Fruit fly (Drosophila melanogaster): Measurements from ENCODE around the gene CG3817.

CG3817 gene

dm6 chr3R:14893791-14894782, 4.5 kb upstream of the CG3817 start, which contains the start of gene Dph2 (continued):
- TF ChIP-seq Dad (GFP tag; optimal IDR thresholded peaks at IDR 0.05) (peak; percentile 19), unc-4 (GFP tag; IDR thresholded peaks at IDR 0.05; ENCODE audit: partially characterized antibody) (no peak), CG11093 (GFP tag; IDR thresholded peaks at IDR 0.05) (peak; percentile 59; the same call in 1 of the 3 replicates), BEAF-32 (GFP tag; optimal IDR thresholded peaks at IDR 0.05) (peak; percentile 48), CG8089 (GFP tag; optimal IDR thresholded peaks at IDR 0.05) (no peak), Eip74EF (GFP tag; optimal IDR thresholded peaks at IDR 0.05) (peak in 1 of 2 experiments; percentile 60), D19A (tag; optimal IDR thresholded peaks at IDR 0.05) (peak; percentile 99), corto (GFP tag; optimal IDR thresholded peaks at IDR 0.05) (no peak), sens (GFP tag) (peak; percentile 89), B-H1 (GFP tag; IDR thresholded peaks at IDR 0.05) (peak; percentile 67), chn (GFP tag; optimal IDR thresholded peaks at IDR 0.05) (peak; percentile 9), Hr51 (GFP tag; optimal IDR thresholded peaks at IDR 0.05) (peak in 1 of 2 experiments; percentile 87), CG6813 (GFP tag; optimal IDR thresholded peaks at IDR 0.05) (no peak), Lhr (GFP tag; optimal IDR thresholded peaks at IDR 0.05) (peak; percentile 74), CG6689 (GFP tag; IDR thresholded peaks at IDR 0.05) (peak; percentile 75), CG15601 (tag; optimal IDR thresholded peaks at IDR 0.05) (peak; percentile 63), gcm (GFP tag; optimal IDR thresholded peaks at IDR 0.05) (peak; percentile 83), CG14441 (GFP tag; IDR thresholded peaks at IDR 0.05) (peak; percentile 77), CG4854 (GFP tag; optimal IDR thresholded peaks at IDR 0.05) (peak; percentile 11), Rx (GFP tag; IDR thresholded peaks at IDR 0.05) (peak; percentile 45; the same call in 1 of the 2 replicates), crc (GFP tag; optimal IDR thresholded peaks at IDR 0.05) (no peak), CG8765 (GFP tag; IDR thresholded peaks at IDR 0.05) (no peak), CG11723 (GFP tag; optimal IDR thresholded peaks at IDR 0.05) (peak; percentile 11), toy (GFP tag; IDR thresholded peaks at IDR 0.05) (peak; percentile 47; the same call in 1 of the 2 replicates), CG34376 (GFP tag; optimal IDR thresholded peaks at IDR 0.05) (peak; percentile 17), dati (GFP tag; IDR thresholded peaks at IDR 0.05) (no peak), CG1602 (GFP tag; optimal IDR thresholded peaks at IDR 0.05) (peak; percentile 60), CG3163 (GFP tag; optimal IDR thresholded peaks at IDR 0.05) (no peak), nerfin-2 (GFP tag; IDR thresholded peaks at IDR 0.05; ENCODE audit: partially characterized antibody) (no peak), gem (tag; optimal IDR thresholded peaks at IDR 0.05) (peak; percentile 92), Sry-δ (GFP tag; optimal IDR thresholded peaks at IDR 0.05) (peak; percentile 59), CG15696 (tag; optimal IDR thresholded peaks at IDR 0.05) (peak; percentile 70), kni (GFP tag; optimal IDR thresholded peaks at IDR 0.05) (peak; percentile 67), CG9727 (GFP tag; optimal IDR thresholded peaks at IDR 0.05) (peak; percentile 64), CG17612 (GFP tag; IDR thresholded peaks at IDR 0.05) (peak; percentile 36; the same call in 1 of the 2 replicates), ase (GFP tag; IDR thresholded peaks at IDR 0.05) (peak; percentile 79; the same call in 2 of the 3 replicates), CG11696 (GFP tag; IDR thresholded peaks at IDR 0.05) (peak; percentile 65), knrl (GFP tag; IDR thresholded peaks at IDR 0.05; ENCODE audit: partially characterized antibody) (no peak; the same call in 2 of the 3 replicates), Sox100B (GFP tag; optimal IDR thresholded peaks at IDR 0.05) (peak; percentile 79), wek (GFP tag; optimal IDR thresholded peaks at IDR 0.05) (no peak), CG30403 (GFP tag; optimal IDR thresholded peaks at IDR 0.05) (peak; percentile 54), ewg (GFP tag; optimal IDR thresholded peaks at IDR 0.05) (no peak), stwl (tag; optimal IDR thresholded peaks at IDR 0.05) (peak; percentile 43), CG34224 (GFP tag; IDR thresholded peaks at IDR 0.05; ENCODE audit: partially characterized antibody) (no peak), CG2712 (tag; optimal IDR thresholded peaks at IDR 0.05) (peak; percentile 89), danr (GFP tag; IDR thresholded peaks at IDR 0.05) (peak; percentile 47; the same call in 1 of the 2 replicates)
